Fruit fly (Drosophila melanogaster): ENCODE data around the gene CG1271.
A peak's percentile ranks its signal among the peaks of the same experiment; 100 is the strongest.

Gene CG1271

DNA sequence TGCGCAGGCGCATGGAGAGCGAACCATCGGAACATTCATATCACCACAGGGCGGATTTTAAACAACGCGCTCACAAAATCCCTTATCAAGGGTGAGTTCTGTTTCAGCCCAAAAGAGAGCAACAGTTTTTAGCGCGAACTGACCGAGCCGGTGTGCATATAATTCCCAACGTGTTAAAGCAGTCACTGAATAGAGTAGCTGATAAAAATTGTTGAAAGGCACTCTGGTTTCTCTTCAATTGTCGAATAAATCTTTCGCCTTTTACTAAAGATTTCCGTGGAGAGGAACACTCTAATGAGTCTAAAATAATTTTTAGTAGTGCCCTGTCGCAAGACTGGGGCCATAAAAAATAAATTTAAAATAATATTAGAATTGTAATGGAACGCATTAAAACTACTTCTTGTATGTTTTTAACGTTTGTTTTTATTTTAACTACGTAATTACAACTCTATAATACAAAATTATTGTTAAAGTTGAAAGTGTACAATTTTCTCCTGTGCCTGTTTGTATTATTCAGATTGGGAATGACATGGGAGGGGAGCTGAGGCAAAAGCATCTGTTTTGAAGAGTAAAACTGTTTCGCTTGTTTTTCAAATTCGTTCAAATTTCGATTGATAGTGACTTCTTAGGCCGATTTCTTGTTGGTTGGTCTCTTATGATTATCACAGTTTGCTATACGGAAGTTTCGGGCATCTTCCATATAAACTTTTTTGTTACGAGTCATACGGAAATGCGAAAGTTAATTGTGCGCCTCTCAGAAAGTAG lies 38.4 kb downstream of the CG1271 start (continued):
- no peak for TF ChIP-seq dmrt99B (tag; optimal IDR thresholded peaks at IDR 0.05)
- peak; percentile 41 for TF ChIP-seq Mad (GFP tag; optimal IDR thresholded peaks at IDR 0.05)
- TF ChIP-seq Antp (GFP tag; optimal IDR thresholded peaks at IDR 0.05) = peak; percentile 38
- TF ChIP-seq Gug (GFP tag; IDR thresholded peaks at IDR 0.05) = 0 out of 4 replicates have a peak, but pooled peaks have one; percentile 33
- peak; percentile 16 for TF ChIP-seq CoRest (tag; optimal IDR thresholded peaks at IDR 0.05)
- no peak for TF ChIP-seq ase (GFP tag; IDR thresholded peaks at IDR 0.05)
- TF ChIP-seq CG10959 (GFP tag; IDR thresholded peaks at IDR 0.05) = peak; percentile 60
- TF ChIP-seq en (GFP tag; optimal IDR thresholded peaks at IDR 0.05) = no peak
- peak; percentile 52; the same call in 1 of the 2 replicates for TF ChIP-seq NFAT (GFP tag; IDR thresholded peaks at IDR 0.05)
- TF ChIP-seq CG17186 (GFP tag; optimal IDR thresholded peaks at IDR 0.05) = no peak
- TF ChIP-seq hth (optimal IDR thresholded peaks at IDR 0.05) = no peak
- peak; percentile 46; the same call in 1 of the 3 replicates for TF ChIP-seq CG17361 (GFP tag; IDR thresholded peaks at IDR 0.05)
- no peak for TF ChIP-seq D19B (GFP tag; optimal IDR thresholded peaks at IDR 0.05)
- no peak for TF ChIP-seq CG3407 (GFP tag; optimal IDR thresholded peaks at IDR 0.05)
- peak; percentile 20 to 63 for TF ChIP-seq dpn (GFP tag; optimal IDR thresholded peaks at IDR 0.05)
- TF ChIP-seq gfzf (GFP tag; optimal IDR thresholded peaks at IDR 0.05) = no peak
- TF ChIP-seq lilli (GFP tag; optimal IDR thresholded peaks at IDR 0.05) = peak; percentile 76
- TF ChIP-seq Meics (GFP tag; optimal IDR thresholded peaks at IDR 0.05) = no peak
- TF ChIP-seq Xrp1 (GFP tag; IDR thresholded peaks at IDR 0.05) = peak; percentile 58
- 0 out of 2 replicates have a peak, but pooled peaks have one; percentile 32 for TF ChIP-seq crol (GFP tag; IDR thresholded peaks at IDR 0.05)
- no peak for TF ChIP-seq CG14050 (GFP tag; IDR thresholded peaks at IDR 0.05)
- TF ChIP-seq ems (GFP tag; optimal IDR thresholded peaks at IDR 0.05) = peak; percentile 37
- TF ChIP-seq CG17912 (GFP tag; optimal IDR thresholded peaks at IDR 0.05) = no peak
- peak; percentile 92 for TF ChIP-seq Dp (GFP tag; optimal IDR thresholded peaks at IDR 0.05)
- TF ChIP-seq CG6791 (GFP tag; IDR thresholded peaks at IDR 0.05; ENCODE audit: partially characterized antibody) = peak; percentile 72; the same call in 2 of the 3 replicates
- peak; percentile 31 for TF ChIP-seq Ssrp (tag; optimal IDR thresholded peaks at IDR 0.05)
- peak; percentile 43 for TF ChIP-seq Hmr (GFP tag; optimal IDR thresholded peaks at IDR 0.05)
- peak; percentile 57 for TF ChIP-seq CG15696 (tag; optimal IDR thresholded peaks at IDR 0.05)
- TF ChIP-seq CkIIα-i1 (GFP tag; IDR thresholded peaks at IDR 0.05) = no peak
- TF ChIP-seq sqz (GFP tag; optimal IDR thresholded peaks at IDR 0.05) = peak; percentile 62
- no peak for TF ChIP-seq Sox100B (GFP tag; optimal IDR thresholded peaks at IDR 0.05)
- no peak for TF ChIP-seq eve (GFP tag; optimal IDR thresholded peaks at IDR 0.05)
- 0 out of 2 replicates have a peak, but pooled peaks have one; percentile 19 for TF ChIP-seq CG11085 (GFP tag; IDR thresholded peaks at IDR 0.05)
- TF ChIP-seq CG1603 (tag; optimal IDR thresholded peaks at IDR 0.05) = peak; percentile 42
- TF ChIP-seq wdn (GFP tag; IDR thresholded peaks at IDR 0.05) = no peak
- TF ChIP-seq CG16779 (GFP tag; IDR thresholded peaks at IDR 0.05) = peak; percentile 36; the same call in 1 of the 2 replicates
- peak; percentile 69; the same call in 2 of the 3 replicates for TF ChIP-seq zen2 (GFP tag; IDR thresholded peaks at IDR 0.05; ENCODE audit: partially characterized antibody)
- TF ChIP-seq MBD-R2 (GFP tag; IDR thresholded peaks at IDR 0.05) = no peak; the same call in 1 of the 2 replicates
- peak; percentile 37 for TF ChIP-seq CG9932 (GFP tag; IDR thresholded peaks at IDR 0.05)
- TF ChIP-seq sima (GFP tag; optimal IDR thresholded peaks at IDR 0.05) = no peak
- TF ChIP-seq NK7.1 (GFP tag; optimal IDR thresholded peaks at IDR 0.05) = no peak
- peak; percentile 64 for TF ChIP-seq NC2β (GFP tag; optimal IDR thresholded peaks at IDR 0.05)
- TF ChIP-seq CG13894 (tag; optimal IDR thresholded peaks at IDR 0.05) = peak; percentile 88
- peak; percentile 28 for TF ChIP-seq tin (GFP tag; optimal IDR thresholded peaks at IDR 0.05)
- peak; percentile 31 for TF ChIP-seq CG18599 (GFP tag; optimal IDR thresholded peaks at IDR 0.05)
- TF ChIP-seq Nf-YA (GFP tag; IDR thresholded peaks at IDR 0.05) = peak; percentile 69
- no peak for TF ChIP-seq da (GFP tag; optimal IDR thresholded peaks at IDR 0.05)
- no peak for TF ChIP-seq bigmax (GFP tag; optimal IDR thresholded peaks at IDR 0.05)
- no peak for TF ChIP-seq CG8478 (optimal IDR thresholded peaks at IDR 0.05)
- TF ChIP-seq ap (GFP tag; IDR thresholded peaks at IDR 0.05) = no peak
